Worm (Caenorhabditis elegans) whole organism, L2 larva: ENCODE data around the gene D2045.9.

Experiments used
- C34F6.9 ChIP-seq: fragments of 150-350 bp; optimal IDR thresholded peaks from 2 replicates; lab custom pipeline; 2014; ENCODE audit warnings: missing biosample characterization, missing genetic modification characterization
- F13H6.1 ChIP-seq: sonication (generic microtip); optimal IDR thresholded peaks from 2 replicates; lab custom pipeline; 2016; ENCODE audit warnings: missing genetic modification characterization, missing compliant biosample characterization
- R02D3.7 ChIP-seq: fragments of 150-350 bp; optimal IDR thresholded peaks from 2 replicates; lab custom pipeline; 2014; ENCODE audit warnings: missing biosample characterization, missing genetic modification characterization
- Y55F3AM.14 ChIP-seq: fragments of 200-800 bp; sonication (Bioruptor generic); optimal IDR thresholded peaks from 2 replicates; lab custom pipeline; 2018; ENCODE audit warnings: mild to moderate bottlenecking, missing genetic modification characterization, missing compliant biosample characterization
- ZK546.5 ChIP-seq: sonication (generic microtip); optimal IDR thresholded peaks from 2 replicates; lab custom pipeline; 2017; ENCODE audit warnings: missing biosample characterization, missing genetic modification characterization
- alr-1 ChIP-seq: fragments of 150-350 bp; optimal IDR thresholded peaks from 2 replicates; lab custom pipeline; 2014; ENCODE audit warnings: missing biosample characterization, missing genetic modification characterization
- aly-2 ChIP-seq: fragments of 150-350 bp; optimal IDR thresholded peaks from 2 replicates; lab custom pipeline; 2014; ENCODE audit warnings: missing biosample characterization, missing genetic modification characterization
- ama-1 ChIP-seq: fragments of 150-350 bp; optimal IDR thresholded peaks from 2 replicates; lab custom pipeline; 2018; ENCODE audit warnings: inconsistent platforms
- blmp-1 ChIP-seq: sonication (generic microtip); optimal IDR thresholded peaks from 2 replicates; lab custom pipeline; 2017; ENCODE audit warnings: missing genetic modification characterization, mild to moderate bottlenecking, missing compliant biosample characterization, antibody characterized with exemption, moderate library complexity; ENCODE audit not compliant: insufficient read depth
- ceh-82 ChIP-seq: fragments of 150-350 bp; optimal IDR thresholded peaks from 2 replicates; lab custom pipeline; 2014; ENCODE audit warnings: missing biosample characterization, missing genetic modification characterization
- crh-2 ChIP-seq: sonication (generic microtip); optimal IDR thresholded peaks from 2 replicates; lab custom pipeline; 2017; ENCODE audit warnings: missing biosample characterization, missing genetic modification characterization
- dmd-4 ChIP-seq: sonication (generic microtip); optimal IDR thresholded peaks from 2 replicates; lab custom pipeline; 2017; ENCODE audit warnings: missing biosample characterization, missing genetic modification characterization
- egl-27 ChIP-seq: sonication (generic microtip); optimal IDR thresholded peaks from 3 replicates; lab custom pipeline; 2017; ENCODE audit warnings: missing biosample characterization, missing genetic modification reagents, missing genetic modification characterization
- elt-3 ChIP-seq: sonication (generic microtip); optimal IDR thresholded peaks from 2 replicates; lab custom pipeline; 2017; ENCODE audit warnings: missing biosample characterization, missing genetic modification characterization
- fos-1 ChIP-seq: fragments of 150-350 bp; optimal IDR thresholded peaks from 2 replicates; lab custom pipeline; 2014; ENCODE audit warnings: missing biosample characterization, missing genetic modification characterization
- gmeb-1 ChIP-seq: fragments of 150-350 bp; optimal IDR thresholded peaks from 2 replicates; lab custom pipeline; 2014; ENCODE audit warnings: missing biosample characterization, missing genetic modification characterization
- lin-11 ChIP-seq: fragments of 150-350 bp; sonication (generic microtip); optimal IDR thresholded peaks from 2 replicates; lab custom pipeline; 2014; ENCODE audit warnings: missing biosample characterization, missing genetic modification characterization, inconsistent platforms, mixed read lengths
- lin-39 ChIP-seq: fragments of 150-350 bp; optimal IDR thresholded peaks from 2 replicates; lab custom pipeline; 2014; ENCODE audit warnings: missing biosample characterization, missing genetic modification reagents, missing genetic modification characterization
- lsy-2 ChIP-seq, 2 experiments: fragments of 150-350 bp in 1 of 2; sonication (generic microtip) in 1 of 2; optimal IDR thresholded peaks; 2 replicates each; lab custom pipeline; 2014 to 2017; ENCODE audit warnings: missing biosample characterization in 2 of 2, missing genetic modification characterization in 2 of 2
- mab-5 ChIP-seq: fragments of 150-350 bp; optimal IDR thresholded peaks from 2 replicates; lab custom pipeline; 2014; ENCODE audit warnings: missing biosample characterization, missing genetic modification characterization
- mbf-1 ChIP-seq: sonication (generic microtip); optimal IDR thresholded peaks from 2 replicates; lab custom pipeline; 2017; ENCODE audit warnings: missing biosample characterization, missing genetic modification characterization
- mdl-1 ChIP-seq, 2 experiments: fragments of 150-350 bp in 1 of 2; sonication (generic microtip) in 1 of 2; optimal IDR thresholded peaks; 2 replicates each; lab custom pipeline; 2017; ENCODE audit warnings: missing biosample characterization in 2 of 2, missing genetic modification characterization in 2 of 2
- nhr-10 ChIP-seq: sonication (generic microtip); optimal IDR thresholded peaks from 2 replicates; lab custom pipeline; 2017; ENCODE audit warnings: missing biosample characterization, missing genetic modification characterization
- nhr-11 ChIP-seq: fragments of 150-350 bp; optimal IDR thresholded peaks from 2 replicates; lab custom pipeline; 2014; ENCODE audit warnings: missing biosample characterization, missing genetic modification characterization
- nhr-12 ChIP-seq: fragments of 150-350 bp; optimal IDR thresholded peaks from 2 replicates; lab custom pipeline; 2014; ENCODE audit warnings: missing biosample characterization, missing genetic modification characterization
- nhr-129 ChIP-seq: fragments of 150-350 bp; optimal IDR thresholded peaks from 2 replicates; lab custom pipeline; 2014; ENCODE audit warnings: missing biosample characterization, missing genetic modification characterization
- nhr-21 ChIP-seq: fragments of 150-350 bp; optimal IDR thresholded peaks from 2 replicates; lab custom pipeline; 2014; ENCODE audit warnings: missing biosample characterization, missing genetic modification characterization
- nhr-23 ChIP-seq: fragments of 150-350 bp; optimal IDR thresholded peaks from 2 replicates; lab custom pipeline; 2014; ENCODE audit warnings: missing biosample characterization, missing genetic modification reagents, missing genetic modification characterization
- nhr-237 ChIP-seq: fragments of 150-350 bp; optimal IDR thresholded peaks from 2 replicates; lab custom pipeline; 2014; ENCODE audit warnings: missing biosample characterization, missing genetic modification characterization
- nhr-25 ChIP-seq: fragments of 150-350 bp; sonication (generic microtip); optimal IDR thresholded peaks from 3 replicates; lab custom pipeline; 2014; ENCODE audit warnings: missing biosample characterization, missing genetic modification characterization
- nhr-6 ChIP-seq: fragments of 150-350 bp; optimal IDR thresholded peaks from 2 replicates; lab custom pipeline; 2014; ENCODE audit warnings: missing biosample characterization, missing genetic modification characterization
- nhr-77 ChIP-seq: fragments of 150-350 bp; optimal IDR thresholded peaks from 2 replicates; lab custom pipeline; 2014; ENCODE audit warnings: missing biosample characterization, missing genetic modification characterization
- peb-1 ChIP-seq: fragments of 150-350 bp; optimal IDR thresholded peaks from 2 replicates; lab custom pipeline; 2014; ENCODE audit warnings: missing biosample characterization, missing genetic modification characterization
- sem-4 ChIP-seq: fragments of 150-350 bp; optimal IDR thresholded peaks from 2 replicates; lab custom pipeline; 2014; ENCODE audit warnings: missing biosample characterization, missing genetic modification reagents, missing genetic modification characterization
- skn-1 ChIP-seq: sonication (generic microtip); optimal IDR thresholded peaks from 2 replicates; lab custom pipeline; 2017; ENCODE audit warnings: missing biosample characterization, missing genetic modification characterization
- sma-3 ChIP-seq: sonication (generic microtip); optimal IDR thresholded peaks from 2 replicates; lab custom pipeline; 2016; ENCODE audit warnings: missing genetic modification reagents, missing genetic modification characterization, missing compliant biosample characterization
- sma-9 ChIP-seq, 2 experiments: fragments of 150-350 bp in 1 of 2; sonication (generic microtip) in 1 of 2; optimal IDR thresholded peaks; 2 replicates each; lab custom pipeline; 2014 to 2016; ENCODE audit warnings: missing genetic modification characterization in 2 of 2, mild to moderate bottlenecking in 1 of 2, missing biosample characterization in 1 of 2, missing compliant biosample characterization in 1 of 2, missing genetic modification reagents in 1 of 2, moderate library complexity in 1 of 2
- snpc-4 ChIP-seq: fragments of 150-350 bp; optimal IDR thresholded peaks from 2 replicates; lab custom pipeline; 2014; ENCODE audit warnings: missing biosample characterization, missing genetic modification characterization
- unc-39 ChIP-seq: fragments of 150-350 bp; optimal IDR thresholded peaks from 2 replicates; lab custom pipeline; 2014; ENCODE audit warnings: missing biosample characterization, missing genetic modification characterization
- unc-55 ChIP-seq: fragments of 150-350 bp; sonication (generic microtip); optimal IDR thresholded peaks from 3 replicates; lab custom pipeline; 2014; ENCODE audit warnings: missing biosample characterization, missing genetic modification reagents, missing genetic modification characterization
- unc-62 ChIP-seq: fragments of 150-350 bp; optimal IDR thresholded peaks from 2 replicates; lab custom pipeline; 2014; ENCODE audit warnings: missing biosample characterization, missing genetic modification reagents, missing genetic modification characterization
- zag-1 ChIP-seq: fragments of 150-350 bp; optimal IDR thresholded peaks from 2 replicates; lab custom pipeline; 2014; ENCODE audit warnings: missing biosample characterization, missing genetic modification characterization
- ztf-1 ChIP-seq: fragments of 200-800 bp; sonication (Bioruptor generic); conservative IDR thresholded peaks from 2 replicates; pipeline ENCODE4 v1.3.6; 2022; ENCODE audit warnings: missing genetic modification characterization, missing compliant biosample characterization
- ztf-11 ChIP-seq: sonication (generic microtip); optimal IDR thresholded peaks from 2 replicates; lab custom pipeline; 2017; ENCODE audit warnings: missing biosample characterization, missing genetic modification characterization
- ztf-4 ChIP-seq: fragments of 150-350 bp; optimal IDR thresholded peaks from 2 replicates; lab custom pipeline; 2014; ENCODE audit warnings: missing biosample characterization, missing genetic modification characterization

D2045.9 gene

ce11 chrIII:10460427-10461163, 14.4 kb upstream of the D2045.9 start, which contains the start of gene ecps-1:
TSS of gene ecps-1 (minus strand) at chrIII:10460551.
- TF ChIP-seq nhr-12 (tag; lab: Kevin White, UChicago) = no peak
- peak; percentile 41 for TF ChIP-seq R02D3.7 (tag; lab: Kevin White, UChicago)
- TF ChIP-seq crh-2 = peak; percentile 95
- peak; percentile 96 for TF ChIP-seq sma-3 (GFP tag; lab: Kevin White, UChicago)
- TF ChIP-seq nhr-6 (tag; lab: Kevin White, UChicago) = peak; percentile 83
- no peak for TF ChIP-seq nhr-10
- TF ChIP-seq C34F6.9 = peak; percentile 97
- TF ChIP-seq nhr-23 (tag; lab: Kevin White, UChicago) = no peak
- TF ChIP-seq sem-4 (tag; lab: Kevin White, UChicago) = peak; percentile 82
- TF ChIP-seq lin-11 (tag; lab: Kevin White, UChicago) = no peak
- TF ChIP-seq skn-1 = peak; percentile 95
- peak; percentile 81 for TF ChIP-seq nhr-21 (tag; lab: Kevin White, UChicago)
- peak; percentile 1 to 4 for TF ChIP-seq mdl-1 (tag; optimal IDR thresholded peaks at IDR 0.05; lab: Kevin White, UChicago)
- no peak for TF ChIP-seq ztf-4
- peak; percentile 50 for TF ChIP-seq snpc-4 (tag; lab: Kevin White, UChicago)
- TF ChIP-seq zag-1 = peak; percentile 48
- TF ChIP-seq gmeb-1 = peak; percentile 84
- TF ChIP-seq egl-27 = peak; percentile 57
- peak; percentile 81 for TF ChIP-seq nhr-129 (tag; lab: Kevin White, UChicago)
- no peak for TF ChIP-seq unc-39 (tag; lab: Kevin White, UChicago)
- peak; percentile 88 for TF ChIP-seq mab-5 (tag; lab: Kevin White, UChicago)
- peak; percentile 96 for TF ChIP-seq unc-55 (GFP tag; lab: Kevin White, UChicago)
- TF ChIP-seq nhr-11 = peak; percentile 11
- TF ChIP-seq blmp-1 (tag; lab: Kevin White, UChicago) = peak; percentile 24
- TF ChIP-seq lsy-2 (tag; optimal IDR thresholded peaks at IDR 0.05; lab: Kevin White, UChicago) = peak; percentile 70 to 93
- TF ChIP-seq ZK546.5 (tag; lab: Kevin White, UChicago) = peak; percentile 58
- TF ChIP-seq fos-1 (tag; lab: Kevin White, UChicago) = peak; percentile 80
- peak; percentile 90 for TF ChIP-seq sma-9 (GFP tag; optimal IDR thresholded peaks at IDR 0.05; lab: Kevin White, UChicago)
- no peak for TF ChIP-seq sma-9 (tag; optimal IDR thresholded peaks at IDR 0.05; lab: Kevin White, UChicago)
- TF ChIP-seq Y55F3AM.14 = no peak
- no peak for TF ChIP-seq aly-2 (tag; lab: Kevin White, UChicago)
- TF ChIP-seq nhr-237 (tag; lab: Kevin White, UChicago) = peak; percentile 46
- peak; percentile 41 for TF ChIP-seq nhr-77 (tag; lab: Kevin White, UChicago)
- TF ChIP-seq F13H6.1 (tag; lab: Kevin White, UChicago) = peak; percentile 77

ce11 chrIII:10461164-10461546, 13.9 kb upstream of the D2045.9 start, which contains the start of gene atx-2:
TSS of gene atx-2 (plus strand) at chrIII:10461389.
- TF ChIP-seq lin-11 (tag; lab: Kevin White, UChicago) (peak; percentile 69), mab-5 (tag; lab: Kevin White, UChicago) (peak; percentile 86), egl-27 (peak; percentile 38), unc-62 (GFP tag; lab: Kevin White, UChicago) (no peak), C34F6.9 (peak; percentile 74), ztf-11 (tag; lab: Kevin White, UChicago) (peak; percentile 35), nhr-77 (tag; lab: Kevin White, UChicago) (no peak), nhr-10 (peak; percentile 31), nhr-237 (tag; lab: Kevin White, UChicago) (no peak), mbf-1 (tag; lab: Kevin White, UChicago) (no peak), fos-1 (tag; lab: Kevin White, UChicago) (peak; percentile 47), ama-1 (lab: Kevin White, UChicago) (no peak), mdl-1 (tag; optimal IDR thresholded peaks at IDR 0.05; lab: Kevin White, UChicago) (peak; percentile 60 to 79), lin-39 (no peak), alr-1 (tag; lab: Kevin White, UChicago) (no peak), ztf-1 (GFP tag; lab: Robert Waterston, UW) (no peak), Y55F3AM.14 (peak; percentile 86), aly-2 (tag; lab: Kevin White, UChicago) (no peak), zag-1 (peak; percentile 57), nhr-25 (tag; lab: Kevin White, UChicago) (peak; percentile 74), nhr-12 (tag; lab: Kevin White, UChicago) (no peak), nhr-23 (tag; lab: Kevin White, UChicago) (no peak), dmd-4 (tag; lab: Kevin White, UChicago) (no peak), crh-2 (peak; percentile 77), sma-9 (GFP tag; optimal IDR thresholded peaks at IDR 0.05; lab: Kevin White, UChicago) (peak; percentile 79), sma-9 (tag; optimal IDR thresholded peaks at IDR 0.05; lab: Kevin White, UChicago) (no peak), R02D3.7 (tag; lab: Kevin White, UChicago) (peak; percentile 23), nhr-129 (tag; lab: Kevin White, UChicago) (peak; percentile 81), skn-1 (peak; percentile 22), elt-3 (tag; lab: Kevin White, UChicago) (no peak), blmp-1 (tag; lab: Kevin White, UChicago) (no peak), peb-1 (tag; lab: Kevin White, UChicago) (no peak), gmeb-1 (peak; percentile 81), F13H6.1 (tag; lab: Kevin White, UChicago) (peak; percentile 91), ztf-4 (peak; percentile 43), nhr-6 (tag; lab: Kevin White, UChicago) (no peak), nhr-21 (tag; lab: Kevin White, UChicago) (peak; percentile 48), nhr-11 (peak; percentile 1), snpc-4 (tag; lab: Kevin White, UChicago) (peak; percentile 27), unc-55 (GFP tag; lab: Kevin White, UChicago) (peak; percentile 91), ceh-82 (tag; lab: Kevin White, UChicago) (no peak), unc-39 (tag; lab: Kevin White, UChicago) (no peak), sma-3 (GFP tag; lab: Kevin White, UChicago) (peak; percentile 78)
